Worm (Caenorhabditis elegans) whole organism, L3 larva: ENCODE measurements around the gene T20D3.14.
"Not testable (repeated sequence)": the region's sequence is repeated elsewhere in the genome, so short reads cannot be mapped to it uniquely, and the experiment has no call there.

Source experiments
- jun-1 ChIP-seq: fragments of 150-350 bp; optimal IDR thresholded peaks from 2 replicates; lab custom pipeline; 2014; ENCODE audit warnings: missing biosample characterization, missing genetic modification reagents, missing genetic modification characterization
- nfya-1 ChIP-seq: sonication (generic microtip); optimal IDR thresholded peaks from 2 replicates; lab custom pipeline; 2017; ENCODE audit warnings: missing genetic modification characterization, mild to moderate bottlenecking, missing compliant biosample characterization, antibody characterized with exemption, moderate library complexity; ENCODE audit not compliant: insufficient read depth
- nhr-23 ChIP-seq: fragments of 150-350 bp; optimal IDR thresholded peaks from 2 replicates; lab custom pipeline; 2014; ENCODE audit warnings: missing biosample characterization, missing genetic modification reagents, missing genetic modification characterization
- nhr-25 ChIP-seq: sonication (generic microtip); optimal IDR thresholded peaks from 2 replicates; lab custom pipeline; 2017; ENCODE audit warnings: missing biosample characterization, missing genetic modification characterization
- pha-4 ChIP-seq: fragments of 150-350 bp; optimal IDR thresholded peaks from 2 replicates; lab custom pipeline; 2014; ENCODE audit warnings: missing biosample characterization, missing genetic modification reagents, missing genetic modification characterization

DNA sequence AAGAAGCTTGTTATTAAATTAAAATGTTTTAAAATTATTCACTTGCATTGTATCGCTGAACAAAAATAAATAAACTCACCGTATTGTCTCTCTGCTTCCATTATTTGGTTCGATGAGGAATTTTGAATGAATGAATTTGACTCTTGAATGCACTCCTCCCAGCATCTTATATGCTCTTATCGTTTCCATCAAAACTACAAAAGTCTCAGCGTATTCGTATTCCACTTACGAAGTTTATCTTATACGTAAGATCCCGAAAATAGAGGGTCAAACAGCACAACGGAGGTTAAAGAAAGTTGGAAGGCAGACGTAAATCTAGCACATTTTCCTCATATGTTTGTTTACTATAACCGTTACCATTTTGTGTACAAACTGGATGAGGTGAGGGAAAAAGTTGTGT is 49.4 kb downstream of the T20D3.14 start, which contains the start of gene nhr-267:
- TF ChIP-seq nfya-1; nhr-25; pha-4 (tag; lab: Kevin White, UChicago); jun-1; nhr-23 (tag; lab: Kevin White, UChicago): not testable (repeated sequence)
